Fruit fly (Drosophila melanogaster) whole organism, embryonic: Measurements from ENCODE around the gene Cyp6v1.

Experiments used
- Ada2b ChIP-seq: fragments of 200-800 bp; sonication (Bioruptor generic); IDR thresholded peaks from 2 replicates; pipeline ENCODE4 v1.3.6; 2022; ENCODE audit warnings: missing biosample characterization, missing genetic modification characterization
- Awh ChIP-seq: fragments of 200-800 bp; sonication (Bioruptor generic); IDR thresholded peaks from 2 replicates; pipeline ENCODE4, ENCODE4 v1.3.6; 2022; ENCODE audit warnings: missing biosample characterization, missing genetic modification characterization
- BEAF-32 ChIP-seq: fragments of 200-800 bp; sonication (Bioruptor generic); optimal IDR thresholded peaks from 3 replicates; lab custom pipeline; 2017; ENCODE audit warnings: missing biosample characterization, missing genetic modification characterization, mild to moderate bottlenecking, moderate library complexity, missing genetic modification reagents
- CG10431 ChIP-seq: fragments of 200-800 bp; sonication (Bioruptor generic); optimal IDR thresholded peaks from 3 replicates; lab custom pipeline; 2018; ENCODE audit warnings: missing biosample characterization, mild to moderate bottlenecking, missing genetic modification characterization
- CG10543 ChIP-seq: fragments of 200-800 bp; sonication (Bioruptor generic); optimal IDR thresholded peaks from 3 replicates; lab custom pipeline; 2017; ENCODE audit warnings: missing biosample characterization, mild to moderate bottlenecking, missing genetic modification characterization, moderate library complexity
- CG11093 ChIP-seq: fragments of 200-800 bp; sonication (Bioruptor generic); IDR thresholded peaks from 3 replicates; pipeline ENCODE4 v1.3.6; 2022; ENCODE audit warnings: missing biosample characterization, missing genetic modification characterization
- CG12155 ChIP-seq: fragments of 200-800 bp; sonication (Bioruptor generic); optimal IDR thresholded peaks from 3 replicates; lab custom pipeline; 2016; ENCODE audit warnings: missing biosample characterization, missing genetic modification characterization
- CG12942 ChIP-seq: fragments of 200-800 bp; sonication (Bioruptor generic); optimal IDR thresholded peaks from 3 replicates; lab custom pipeline; 2016; ENCODE audit warnings: missing biosample characterization, missing genetic modification characterization
- CG17186 ChIP-seq: fragments of 200-800 bp; sonication (Bioruptor generic); optimal IDR thresholded peaks from 3 replicates; lab custom pipeline; 2017; ENCODE audit warnings: missing biosample characterization, missing genetic modification reagents, missing genetic modification characterization
- CG17361 ChIP-seq: fragments of 200-800 bp; sonication (Bioruptor generic); IDR thresholded peaks from 3 replicates; pipeline ENCODE4 v1.3.6; 2022; ENCODE audit warnings: missing biosample characterization, missing genetic modification characterization
- CG17802 ChIP-seq: fragments of 200-800 bp; sonication (Bioruptor generic); optimal IDR thresholded peaks from 2 replicates; lab custom pipeline; 2018; ENCODE audit warnings: missing biosample characterization, mild to moderate bottlenecking, missing genetic modification characterization, moderate library complexity
- CG1792 ChIP-seq: fragments of 200-800 bp; sonication (Bioruptor generic); optimal IDR thresholded peaks from 2 replicates; lab custom pipeline; 2016; ENCODE audit warnings: missing biosample characterization, missing genetic modification characterization
- CG30403 ChIP-seq: fragments of 200-800 bp; sonication (Bioruptor generic); optimal IDR thresholded peaks from 3 replicates; lab custom pipeline; 2016; ENCODE audit warnings: missing biosample characterization, missing genetic modification characterization
- CG32772 ChIP-seq: fragments of 200-800 bp; sonication (Bioruptor generic); IDR thresholded peaks from 2 replicates; pipeline ENCODE4 v1.3.6; 2022; ENCODE audit warnings: missing biosample characterization, missing genetic modification characterization
- CG4404 ChIP-seq: fragments of 200-800 bp; sonication (Bioruptor generic); IDR thresholded peaks from 2 replicates; pipeline ENCODE4 v1.3.6; 2022; ENCODE audit warnings: missing biosample characterization, missing genetic modification characterization
- CG4820 ChIP-seq: fragments of 200-800 bp; sonication (Bioruptor generic); optimal IDR thresholded peaks from 3 replicates; lab custom pipeline; 2016; ENCODE audit warnings: missing biosample characterization, missing genetic modification characterization
- CG6175 ChIP-seq: fragments of 200-800 bp; sonication (Bioruptor generic); IDR thresholded peaks from 3 replicates; pipeline ENCODE4 v1.3.6; 2022; ENCODE audit warnings: missing biosample characterization, missing genetic modification characterization
- CG8478 ChIP-seq: fragments of >200 bp; optimal IDR thresholded peaks from 2 replicates; lab custom pipeline; 2018
- CG8765 ChIP-seq: fragments of 200-800 bp; sonication (Bioruptor generic); IDR thresholded peaks from 2 replicates; pipeline ENCODE4 v1.3.6; 2022; ENCODE audit warnings: missing biosample characterization, missing genetic modification characterization
- CG9215 ChIP-seq: fragments of 200-800 bp; sonication (Bioruptor generic); IDR thresholded peaks from 2 replicates; pipeline ENCODE4 v1.3.6; 2022; ENCODE audit warnings: missing biosample characterization, missing genetic modification characterization
- CG9932 ChIP-seq: fragments of 200-800 bp; sonication (Bioruptor generic); IDR thresholded peaks from 2 replicates; pipeline ENCODE4 v1.3.6; 2022; ENCODE audit warnings: missing biosample characterization, missing genetic modification characterization
- CoRest ChIP-seq: fragments of 200-800 bp; sonication (Bioruptor generic); optimal IDR thresholded peaks from 3 replicates; lab custom pipeline; 2018; ENCODE audit warnings: missing biosample characterization, mild to moderate bottlenecking, missing genetic modification characterization, moderate library complexity
- Dbx ChIP-seq: fragments of 200-800 bp; sonication (Bioruptor generic); IDR thresholded peaks from 3 replicates; pipeline ENCODE4 v1.3.6; 2022; ENCODE audit warnings: missing biosample characterization, missing genetic modification characterization
- ERR ChIP-seq: fragments of 200-800 bp; sonication (Bioruptor generic); optimal IDR thresholded peaks from 2 replicates; lab custom pipeline; 2016; ENCODE audit warnings: missing biosample characterization, missing genetic modification characterization
- Gug ChIP-seq: fragments of 200-800 bp; sonication (Bioruptor generic); IDR thresholded peaks from 4 replicates; pipeline ENCODE4 v1.3.6; 2022; ENCODE audit warnings: missing biosample characterization, missing genetic modification characterization
- MESR4 ChIP-seq: fragments of 200-800 bp; sonication (Bioruptor generic); optimal IDR thresholded peaks from 2 replicates; lab custom pipeline; 2018; ENCODE audit warnings: missing biosample characterization, mild to moderate bottlenecking, missing genetic modification characterization, moderate library complexity
- MTF-1 ChIP-seq: fragments of 200-800 bp; sonication (Bioruptor generic); optimal IDR thresholded peaks from 2 replicates; lab custom pipeline; 2018; ENCODE audit warnings: missing biosample characterization, mild to moderate bottlenecking, missing genetic modification characterization, borderline replicate concordance
- Mad ChIP-seq: fragments of 200-800 bp; sonication (Bioruptor generic); optimal IDR thresholded peaks from 2 replicates; lab custom pipeline; 2016; ENCODE audit warnings: missing biosample characterization, missing genetic modification characterization
- Med ChIP-seq: fragments of 200-800 bp; sonication (Bioruptor generic); peaks from one replicate; lab custom pipeline; 2016; ENCODE audit warnings: missing biosample characterization, missing genetic modification characterization, mild to moderate bottlenecking, inconsistent platforms, moderate library complexity
- Sry-β ChIP-seq: fragments of 200-800 bp; sonication (Bioruptor generic); optimal IDR thresholded peaks from 2 replicates; lab custom pipeline; 2018; ENCODE audit warnings: missing biosample characterization, mild to moderate bottlenecking, missing genetic modification characterization, moderate library complexity
- TFAM ChIP-seq: fragments of 200-800 bp; sonication (Bioruptor generic); optimal IDR thresholded peaks from 2 replicates; lab custom pipeline; 2017; ENCODE audit warnings: missing biosample characterization, missing genetic modification characterization, inconsistent platforms
- ap ChIP-seq: fragments of 200-800 bp; sonication (Bioruptor generic); IDR thresholded peaks from 2 replicates; pipeline ENCODE4 v1.3.6; 2022; ENCODE audit warnings: missing biosample characterization, missing genetic modification characterization
- ara ChIP-seq: fragments of 200-800 bp; sonication (Bioruptor generic); IDR thresholded peaks from 2 replicates; pipeline ENCODE4 v1.3.6; 2022; ENCODE audit warnings: missing biosample characterization, missing genetic modification characterization
- chn ChIP-seq: fragments of 200-800 bp; sonication (Bioruptor generic); optimal IDR thresholded peaks from 2 replicates; lab custom pipeline; 2016; ENCODE audit warnings: missing biosample characterization, missing genetic modification characterization
- ci ChIP-seq: fragments of 200-800 bp; sonication (Bioruptor generic); IDR thresholded peaks from 3 replicates; pipeline ENCODE4 v1.3.6; 2022; ENCODE audit warnings: missing biosample characterization, missing genetic modification characterization
- dpn ChIP-seq, 2 experiments: fragments of 200-800 bp; sonication (Bioruptor generic); optimal IDR thresholded peaks; 3 replicates each; lab custom pipeline; 2016; ENCODE audit warnings: missing biosample characterization in 2 of 2, missing genetic modification characterization in 2 of 2
- ftz-f1 ChIP-seq: fragments of 200-800 bp; sonication (Bioruptor generic); optimal IDR thresholded peaks from 2 replicates; lab custom pipeline; 2016; ENCODE audit warnings: missing biosample characterization, missing genetic modification characterization
- gce ChIP-seq: fragments of 200-800 bp; sonication (Bioruptor generic); IDR thresholded peaks from 3 replicates; pipeline ENCODE4 v1.3.6; 2022; ENCODE audit warnings: missing biosample characterization, missing genetic modification characterization
- inv ChIP-seq: fragments of 200-800 bp; sonication (Bioruptor generic); IDR thresholded peaks from 2 replicates; pipeline ENCODE4 v1.3.6; 2022; ENCODE audit warnings: missing biosample characterization, missing genetic modification characterization; ENCODE audit not compliant: partially characterized antibody
- nom ChIP-seq: fragments of 200-800 bp; sonication (Bioruptor generic); optimal IDR thresholded peaks from 2 replicates; lab custom pipeline; 2017; ENCODE audit warnings: missing biosample characterization, missing genetic modification characterization, mild to moderate bottlenecking, moderate library complexity, missing genetic modification reagents
- odd ChIP-seq: fragments of 200-800 bp; sonication (Bioruptor generic); optimal IDR thresholded peaks from 2 replicates; lab custom pipeline; 2017; ENCODE audit warnings: missing biosample characterization, mild to moderate bottlenecking, missing genetic modification characterization
- sisA ChIP-seq: fragments of 200-800 bp; sonication (Bioruptor generic); IDR thresholded peaks from 2 replicates; pipeline ENCODE4 v1.3.6; 2022; ENCODE audit warnings: missing biosample characterization, missing genetic modification characterization
- slou ChIP-seq: fragments of 200-800 bp; sonication (Bioruptor generic); optimal IDR thresholded peaks from 3 replicates; lab custom pipeline; 2016; ENCODE audit warnings: missing biosample characterization, missing genetic modification characterization
- sob ChIP-seq: fragments of 200-800 bp; sonication (Bioruptor generic); IDR thresholded peaks from 2 replicates; pipeline ENCODE4 v1.3.6; 2022; ENCODE audit warnings: missing biosample characterization, missing genetic modification characterization
- tin ChIP-seq: fragments of 200-800 bp; sonication (Bioruptor generic); optimal IDR thresholded peaks from 3 replicates; lab custom pipeline; 2016; ENCODE audit warnings: missing biosample characterization, missing genetic modification characterization
- tio ChIP-seq: fragments of 200-800 bp; sonication (Bioruptor generic); optimal IDR thresholded peaks from 2 replicates; lab custom pipeline; 2017; ENCODE audit warnings: missing biosample characterization, missing genetic modification characterization, inconsistent platforms
- ttk ChIP-seq: fragments of 200-800 bp; sonication (Bioruptor generic); IDR thresholded peaks from 2 replicates; pipeline ENCODE4 v2.1.2; 2022; ENCODE audit warnings: missing biosample characterization, missing genetic modification characterization
- twi ChIP-seq: fragments of 200-800 bp; optimal IDR thresholded peaks from 2 replicates; lab custom pipeline; 2019; ENCODE audit warnings: missing biosample characterization, mild to moderate bottlenecking, missing genetic modification characterization, moderate library complexity
- tx ChIP-seq: fragments of 200-800 bp; sonication (Bioruptor generic); optimal IDR thresholded peaks from 2 replicates; lab custom pipeline; 2016; ENCODE audit warnings: missing biosample characterization, missing genetic modification characterization
- unc-4 ChIP-seq: fragments of 200-800 bp; sonication (Bioruptor generic); IDR thresholded peaks from 2 replicates; pipeline ENCODE4 v1.3.6; 2022; ENCODE audit warnings: missing biosample characterization, missing genetic modification characterization; ENCODE audit not compliant: partially characterized antibody
- zfh1 ChIP-seq: fragments of 200-800 bp; sonication (Bioruptor generic); IDR thresholded peaks from 3 replicates; pipeline ENCODE4 v1.3.6; 2022; ENCODE audit warnings: missing biosample characterization, missing genetic modification characterization
- zfh2 ChIP-seq: fragments of 200-800 bp; sonication (Bioruptor generic); optimal IDR thresholded peaks from 2 replicates; lab custom pipeline; 2016; ENCODE audit warnings: missing biosample characterization, missing genetic modification characterization

Gene Cyp6v1

dm6 chrX:20654954-20655391, 1.9 kb upstream of the Cyp6v1 start (continued):
- TF ChIP-seq CG8478 (no peak), CG12942 (GFP tag; lab: Kevin White, UChicago) (peak; percentile 79), Awh (GFP tag; lab: Robert Waterston, UW) (peak; percentile 88), CG12155 (GFP tag; lab: Kevin White, UChicago) (peak; percentile 40), tin (GFP tag; lab: Kevin White, UChicago) (peak; percentile 79), ERR (GFP tag; lab: Kevin White, UChicago) (peak; percentile 10), unc-4 (GFP tag; lab: Robert Waterston, UW) (no peak), Sry-β (GFP tag; lab: Kevin White, UChicago) (peak; percentile 34), dpn (GFP tag; optimal IDR thresholded peaks at IDR 0.05; lab: Kevin White, UChicago) (peak; percentile 64 to 73), CG17186 (GFP tag; lab: Kevin White, UChicago) (peak; percentile 62), ara (GFP tag; lab: Robert Waterston, UW) (peak; percentile 90), TFAM (peak; percentile 46), ttk (GFP tag; lab: Robert Waterston, UW) (peak; percentile 89), sisA (GFP tag; lab: Robert Waterston, UW) (peak; percentile 88), MESR4 (no peak), gce (GFP tag; lab: Robert Waterston, UW) (peak; percentile 80), CG10543 (GFP tag; lab: Kevin White, UChicago) (peak; percentile 39), CG11093 (GFP tag; lab: Robert Waterston, UW) (peak; percentile 90), Dbx (GFP tag; lab: Robert Waterston, UW) (0 out of 3 replicates have a peak, but pooled peaks have one; percentile 27), CG1792 (peak; percentile 85), CoRest (peak; percentile 63), ci (GFP tag; lab: Robert Waterston, UW) (peak; percentile 89), BEAF-32 (GFP tag; lab: Kevin White, UChicago) (no peak), zfh2 (no peak), MTF-1 (GFP tag; lab: Kevin White, UChicago) (peak; percentile 57), CG8765 (GFP tag; lab: Robert Waterston, UW) (peak; percentile 82), CG9932 (GFP tag; lab: Robert Waterston, UW) (0 out of 2 replicates have a peak, but pooled peaks have one; percentile 30), CG17361 (peak; percentile 74), Ada2b (GFP tag; lab: Robert Waterston, UW) (peak; percentile 77), CG17802 (peak; percentile 46), nom (GFP tag; lab: Kevin White, UChicago) (no peak), Gug (GFP tag; lab: Robert Waterston, UW) (peak; percentile 87), CG6175 (0 out of 3 replicates have a peak, but pooled peaks have one; percentile 29), CG4404 (GFP tag; lab: Robert Waterston, UW) (peak; percentile 92), inv (no peak), twi (peak; percentile 48), slou (peak; percentile 23), CG10431 (GFP tag; lab: Kevin White, UChicago) (peak; percentile 68), tio (GFP tag; lab: Kevin White, UChicago) (peak; percentile 65), ap (GFP tag; lab: Robert Waterston, UW) (peak; percentile 83), CG30403 (GFP tag; lab: Kevin White, UChicago) (peak; percentile 66), CG4820 (peak; percentile 85), CG32772 (peak; percentile 86), Med (GFP tag; lab: Kevin White, UChicago) (peak; percentile 95), chn (GFP tag; lab: Kevin White, UChicago) (peak; percentile 77), tx (GFP tag; lab: Kevin White, UChicago) (peak; percentile 38), ftz-f1 (GFP tag; lab: Kevin White, UChicago) (no peak), CG9215 (peak; percentile 50), sob (GFP tag; lab: Robert Waterston, UW) (peak; percentile 78), Mad (peak; percentile 64), zfh1 (GFP tag; lab: Robert Waterston, UW) (peak; percentile 94), odd (peak; percentile 64)
